Fruit fly (Drosophila melanogaster) S2 (cell line): Measurements from ENCODE around the gene CG12483.

Experiments used
- CG8478 ChIP-seq: fragments of >200 bp; optimal IDR thresholded peaks from 2 replicates; lab custom pipeline; 2018
- CTCF ChIP-seq, 2 experiments: fragments of >200 bp; optimal IDR thresholded peaks; 2 replicates each; lab custom pipeline; 2018

CG12483 gene

DNA sequence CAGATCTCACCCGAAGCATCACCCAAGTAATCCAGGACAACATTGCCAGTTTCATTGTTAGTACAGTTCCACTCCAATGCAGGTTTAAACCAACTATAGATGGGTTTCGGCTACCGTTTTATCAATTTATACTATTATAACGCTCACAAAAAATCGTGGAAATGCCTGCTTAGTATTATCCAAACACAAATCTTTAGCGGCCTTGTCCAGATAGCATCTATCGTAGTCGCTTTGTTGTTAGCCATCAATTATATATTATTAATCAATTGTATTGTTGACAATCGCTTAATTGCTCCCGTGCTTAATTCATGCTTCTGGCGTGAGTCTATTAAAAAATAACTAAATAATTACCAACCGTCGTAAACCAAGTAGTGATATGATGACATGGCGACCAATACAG, at the start of gene CG12483:
Gene CG12483, minus strand, starts transcription at position 101 of the 400 bp plus-strand sequence.
- no peak for TF ChIP-seq CG8478 (lab: Kevin White, UChicago)

DNA sequence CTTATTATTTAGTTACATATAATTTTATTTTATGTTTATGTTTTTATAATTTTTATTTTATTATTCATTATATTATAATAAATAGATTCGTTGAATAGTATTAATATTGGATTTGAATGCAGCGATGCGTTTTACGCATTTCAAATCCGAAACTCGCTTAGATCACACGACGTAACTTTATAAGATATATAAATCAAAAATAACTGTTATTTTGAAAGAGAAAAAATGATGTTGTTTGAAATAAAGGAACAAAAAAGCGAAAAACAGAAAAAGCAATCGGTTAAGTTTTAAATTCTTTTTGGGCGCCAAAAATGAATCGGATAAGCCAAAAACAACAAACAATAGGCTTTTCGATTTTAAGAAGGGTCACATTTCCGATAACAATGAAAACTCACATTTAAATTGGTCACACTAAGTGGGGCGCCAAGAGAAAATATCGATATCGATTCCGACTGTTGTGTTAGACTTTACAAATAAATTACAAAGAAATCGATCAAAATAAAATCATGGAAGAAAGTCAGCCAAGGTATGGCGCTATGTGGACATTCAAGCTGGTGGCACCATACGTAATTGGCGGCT, 47.9 kb upstream of the CG12483 start, which contains the start of gene CG6845:
Gene CG6845, plus strand, starts transcription at position 436 of the 579 bp plus-strand sequence.
- no peak for TF ChIP-seq CG8478 (lab: Kevin White, UChicago)
- peak in 1 of 2 experiments; percentile 17 for TF ChIP-seq CTCF (optimal IDR thresholded peaks at IDR 0.05; lab: Kevin White, UChicago)

DNA sequence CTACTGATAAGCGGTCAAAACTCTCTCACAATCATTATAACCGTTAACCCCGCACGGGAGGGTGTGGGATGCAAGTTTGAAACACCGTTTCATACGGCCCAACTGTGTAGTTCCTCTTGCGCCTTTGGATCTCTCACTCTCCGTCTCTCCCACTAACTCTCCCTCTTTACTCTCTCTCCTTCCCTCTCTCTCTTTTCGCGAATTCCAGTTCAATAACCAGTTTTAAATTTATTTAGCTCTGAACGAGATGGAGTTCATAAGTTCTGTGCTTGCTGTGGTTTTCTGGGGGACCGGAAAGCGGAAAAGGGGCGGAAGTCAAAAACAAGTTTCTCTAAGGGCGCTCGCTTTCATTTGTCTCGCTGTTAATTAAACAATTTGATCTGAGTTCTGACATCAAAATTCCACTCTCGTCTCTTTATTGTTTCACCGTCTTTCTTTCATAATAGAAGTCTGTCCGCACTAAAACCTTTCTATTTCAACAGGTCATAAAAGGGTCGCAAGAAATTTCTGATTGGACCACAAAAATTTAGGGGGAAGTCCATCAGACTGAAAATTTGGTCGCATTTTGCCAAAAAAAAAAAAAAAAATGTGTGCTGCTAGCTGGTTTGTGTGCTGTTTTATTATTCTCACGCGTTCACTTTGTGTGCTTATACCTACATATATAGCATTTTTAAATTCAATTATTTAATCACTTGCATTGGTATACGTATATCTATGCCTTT, 42.8 kb upstream of the CG12483 start:
- TF ChIP-seq CTCF (optimal IDR thresholded peaks at IDR 0.05; lab: Kevin White, UChicago): no peak
- no peak for TF ChIP-seq CG8478 (lab: Kevin White, UChicago)

- TF ChIP-seq CG8478 (lab: Kevin White, UChicago): no peak
- TF ChIP-seq CTCF (optimal IDR thresholded peaks at IDR 0.05; lab: Kevin White, UChicago): no peak
Observed at dm6 chr3L:139574-140567, 41.7 kb upstream of the CG12483 start.

DNA sequence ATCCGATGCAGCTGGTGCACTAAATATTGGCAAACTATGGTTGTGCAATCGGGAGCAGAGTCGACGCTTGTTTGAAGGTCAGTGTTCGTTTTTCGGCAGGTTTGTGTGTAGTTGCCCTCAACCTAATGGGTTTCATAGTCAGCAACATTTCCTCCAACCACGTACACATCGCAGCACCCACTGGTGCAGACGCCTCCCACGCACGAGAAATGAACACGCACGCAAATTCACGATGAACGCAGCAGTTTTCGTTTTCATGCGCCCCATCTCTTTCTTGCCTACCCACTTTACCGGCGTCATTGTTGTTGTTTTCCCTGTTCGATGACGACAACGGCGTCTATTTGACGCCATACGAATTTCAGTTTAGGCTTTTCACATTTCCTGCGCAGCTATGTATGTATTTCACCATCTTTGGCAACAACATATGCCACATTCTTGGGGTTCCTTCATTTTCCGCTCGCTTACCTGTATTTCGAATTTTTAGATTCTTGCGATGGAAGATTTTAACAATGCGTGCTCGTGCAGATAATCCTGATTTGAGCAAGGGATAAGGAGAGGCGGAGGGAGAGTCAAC, 39.5 kb upstream of the CG12483 start:
- no peak for TF ChIP-seq CTCF (optimal IDR thresholded peaks at IDR 0.05; lab: Kevin White, UChicago)
- no peak for TF ChIP-seq CG8478 (lab: Kevin White, UChicago)

DNA sequence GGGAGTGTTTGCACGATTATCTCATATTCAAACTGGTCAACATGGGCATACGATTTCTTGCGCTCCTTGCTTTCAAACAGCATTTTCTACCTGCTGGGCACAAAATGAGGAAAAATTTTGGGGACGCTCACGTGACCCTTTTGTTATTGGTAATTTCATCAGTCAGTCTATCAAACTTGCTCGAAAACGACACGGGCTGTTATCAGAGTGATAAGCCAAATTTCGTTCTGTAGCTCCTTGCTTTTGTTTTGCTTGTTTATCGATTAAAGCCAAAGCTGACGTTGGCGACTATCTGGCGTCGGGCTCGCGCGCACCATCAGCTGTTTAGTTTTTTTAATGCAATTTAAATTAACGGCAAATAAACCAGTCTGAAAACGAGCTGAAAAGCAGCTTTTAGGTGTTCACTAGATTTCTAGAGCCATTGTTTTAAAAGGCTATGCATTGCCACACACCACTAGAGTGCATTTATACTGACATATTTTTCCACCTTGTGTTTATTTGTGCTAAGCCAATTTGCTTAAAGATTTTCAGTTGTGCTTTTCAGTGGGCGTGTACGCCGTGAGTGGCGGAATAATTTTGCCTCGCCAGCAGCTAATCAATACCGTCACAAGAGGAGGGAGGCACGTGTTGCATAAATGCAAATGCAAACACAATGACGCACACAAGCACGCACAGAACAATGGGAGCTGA, 38.6 kb upstream of the CG12483 start:
- no peak for TF ChIP-seq CG8478 (lab: Kevin White, UChicago)
- TF ChIP-seq CTCF (optimal IDR thresholded peaks at IDR 0.05; lab: Kevin White, UChicago): no peak

dm6 chr3L:134868-135267, 36.7 kb upstream of the CG12483 start:
- no peak for TF ChIP-seq CG8478 (lab: Kevin White, UChicago)
- TF ChIP-seq CTCF (optimal IDR thresholded peaks at IDR 0.05; lab: Kevin White, UChicago): no peak

DNA sequence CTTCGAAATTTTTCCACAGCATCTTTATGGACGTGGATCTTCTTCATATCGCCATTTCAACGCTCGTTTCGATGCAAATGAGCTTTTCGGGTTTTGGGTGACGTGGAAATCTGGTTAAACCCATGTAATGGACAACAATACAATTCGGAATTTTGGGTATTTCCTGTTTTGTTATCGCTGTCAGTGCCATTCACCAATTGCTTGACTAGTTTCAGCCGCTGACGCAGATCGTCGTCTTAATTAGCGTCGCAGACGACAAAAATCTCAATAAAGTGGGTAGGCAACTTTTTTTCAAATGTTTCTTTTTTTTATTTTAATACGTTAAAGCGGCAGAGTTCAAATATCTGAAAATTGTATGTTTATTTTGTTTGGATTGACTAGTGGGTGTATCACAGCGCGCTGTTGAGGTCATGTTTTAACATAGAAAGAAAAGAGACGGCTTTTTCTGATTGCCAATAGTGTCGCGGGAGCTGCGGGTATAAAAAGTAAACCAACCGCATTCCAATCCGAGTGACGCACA, 35.7 kb upstream of the CG12483 start:
- TF ChIP-seq CTCF (optimal IDR thresholded peaks at IDR 0.05; lab: Kevin White, UChicago) (no peak), CG8478 (lab: Kevin White, UChicago) (no peak)

DNA sequence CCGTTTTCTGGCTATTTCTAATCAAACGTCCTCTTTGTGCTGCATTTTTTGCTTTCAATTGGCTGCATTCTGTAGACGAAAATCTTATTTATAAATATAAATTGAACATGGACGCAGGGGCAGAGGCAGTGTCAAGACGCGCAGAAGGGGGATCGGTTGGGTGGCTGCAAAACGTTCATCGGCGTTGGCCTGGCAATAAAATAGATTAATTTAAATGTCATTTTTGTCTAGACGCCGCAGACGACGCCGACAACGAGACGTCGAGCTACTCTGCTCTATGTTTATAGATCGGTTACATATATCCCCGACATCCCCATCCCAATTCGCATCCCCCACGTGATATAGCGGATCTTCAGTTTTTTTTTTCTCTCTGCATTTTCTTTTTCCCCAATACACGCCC, 35.2 kb upstream of the CG12483 start:
- TF ChIP-seq CG8478 (lab: Kevin White, UChicago) (no peak), CTCF (optimal IDR thresholded peaks at IDR 0.05; lab: Kevin White, UChicago) (no peak)

- TF ChIP-seq CG8478 (lab: Kevin White, UChicago) (no peak), CTCF (optimal IDR thresholded peaks at IDR 0.05; lab: Kevin White, UChicago) (no peak)
Observed at dm6 chr3L:131998-132693, 34.0 kb upstream of the CG12483 start.

DNA sequence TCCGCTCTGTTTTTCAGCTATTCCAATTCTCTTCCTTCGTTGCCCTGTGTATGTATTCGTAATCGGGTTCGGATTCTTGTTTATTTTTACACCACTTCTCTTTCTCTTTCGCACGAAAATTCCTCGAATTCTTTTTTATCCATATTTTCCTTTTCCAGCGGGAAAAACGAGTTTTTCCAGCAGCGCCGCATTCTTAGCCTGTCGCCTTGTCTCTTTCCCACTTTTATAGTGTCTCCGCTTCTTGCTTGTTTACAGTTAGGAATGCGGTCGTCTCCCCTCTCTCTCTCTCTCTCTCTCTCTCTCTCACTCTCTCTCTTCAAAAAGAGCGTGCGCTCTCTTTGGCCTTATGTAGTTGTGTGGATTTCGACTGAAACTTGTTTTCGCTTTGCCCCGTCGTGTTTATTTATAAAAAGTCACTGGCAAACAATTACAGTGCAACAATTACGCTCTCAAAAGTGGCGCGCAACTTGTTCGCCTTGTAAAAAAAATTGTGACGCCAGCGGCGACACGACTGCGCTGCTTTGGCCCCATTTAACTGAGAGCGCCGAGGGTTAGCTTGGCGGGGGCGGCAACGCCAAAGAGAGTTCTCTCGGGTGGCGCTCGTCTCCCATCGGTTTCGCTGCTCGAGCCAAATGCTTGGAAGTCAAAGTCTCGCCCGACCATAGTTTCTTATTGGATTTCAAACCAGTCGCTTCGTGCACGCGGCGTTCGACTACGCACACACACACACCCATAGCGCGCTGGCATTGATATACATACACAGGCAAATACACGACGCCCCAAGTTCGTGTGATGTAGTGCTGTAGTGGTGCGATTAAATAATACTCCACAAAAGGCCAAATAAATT, 33.2 kb upstream of the CG12483 start:
- TF ChIP-seq CTCF (optimal IDR thresholded peaks at IDR 0.05; lab: Kevin White, UChicago) (no peak), CG8478 (lab: Kevin White, UChicago) (no peak)

DNA sequence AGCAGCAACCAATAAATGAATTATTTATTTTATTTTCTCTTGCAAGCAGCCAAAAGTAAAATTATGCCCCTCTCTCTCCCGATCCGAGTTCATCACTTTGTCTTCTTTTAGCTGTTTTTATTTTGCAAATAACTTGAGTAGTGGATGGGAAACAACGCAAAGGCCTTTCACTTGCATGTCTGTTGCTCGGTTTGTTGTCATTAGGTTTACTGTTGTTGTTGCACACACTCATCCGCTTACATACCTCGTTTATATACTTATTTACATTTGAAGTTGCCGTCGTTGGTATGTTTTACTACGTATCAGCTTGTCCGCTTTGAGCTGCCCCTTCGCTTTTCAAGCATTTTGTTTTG, 32.6 kb upstream of the CG12483 start:
- no peak for TF ChIP-seq CTCF (optimal IDR thresholded peaks at IDR 0.05; lab: Kevin White, UChicago)
- TF ChIP-seq CG8478 (lab: Kevin White, UChicago): no peak
